Worm (Caenorhabditis elegans) whole organism, L2 larva: ENCODE data around the gene R04A9.7.

Experiments used
- C34F6.9 ChIP-seq: fragments of 150-350 bp; optimal IDR thresholded peaks from 2 replicates; lab custom pipeline; 2014; ENCODE audit warnings: missing biosample characterization, missing genetic modification characterization
- F13H6.1 ChIP-seq: sonication (generic microtip); optimal IDR thresholded peaks from 2 replicates; lab custom pipeline; 2016; ENCODE audit warnings: missing genetic modification characterization, missing compliant biosample characterization
- R02D3.7 ChIP-seq: fragments of 150-350 bp; optimal IDR thresholded peaks from 2 replicates; lab custom pipeline; 2014; ENCODE audit warnings: missing biosample characterization, missing genetic modification characterization
- alr-1 ChIP-seq: fragments of 150-350 bp; optimal IDR thresholded peaks from 2 replicates; lab custom pipeline; 2014; ENCODE audit warnings: missing biosample characterization, missing genetic modification characterization
- aly-2 ChIP-seq: fragments of 150-350 bp; optimal IDR thresholded peaks from 2 replicates; lab custom pipeline; 2014; ENCODE audit warnings: missing biosample characterization, missing genetic modification characterization
- ama-1 ChIP-seq: fragments of 150-350 bp; optimal IDR thresholded peaks from 2 replicates; lab custom pipeline; 2018; ENCODE audit warnings: inconsistent platforms
- blmp-1 ChIP-seq: sonication (generic microtip); optimal IDR thresholded peaks from 2 replicates; lab custom pipeline; 2017; ENCODE audit warnings: missing genetic modification characterization, mild to moderate bottlenecking, missing compliant biosample characterization, antibody characterized with exemption, moderate library complexity; ENCODE audit not compliant: insufficient read depth
- ceh-16 ChIP-seq: fragments of 150-350 bp; optimal IDR thresholded peaks from 2 replicates; lab custom pipeline; 2014; ENCODE audit warnings: missing biosample characterization, missing genetic modification characterization
- ceh-82 ChIP-seq: fragments of 150-350 bp; optimal IDR thresholded peaks from 2 replicates; lab custom pipeline; 2014; ENCODE audit warnings: missing biosample characterization, missing genetic modification characterization
- dmd-4 ChIP-seq: sonication (generic microtip); optimal IDR thresholded peaks from 2 replicates; lab custom pipeline; 2017; ENCODE audit warnings: missing biosample characterization, missing genetic modification characterization
- egl-27 ChIP-seq: sonication (generic microtip); optimal IDR thresholded peaks from 3 replicates; lab custom pipeline; 2017; ENCODE audit warnings: missing biosample characterization, missing genetic modification reagents, missing genetic modification characterization
- elt-1 ChIP-seq: fragments of 150-350 bp; optimal IDR thresholded peaks from 2 replicates; lab custom pipeline; 2014; ENCODE audit warnings: missing biosample characterization, missing genetic modification characterization
- elt-3 ChIP-seq: sonication (generic microtip); optimal IDR thresholded peaks from 2 replicates; lab custom pipeline; 2017; ENCODE audit warnings: missing biosample characterization, missing genetic modification characterization
- fos-1 ChIP-seq: fragments of 150-350 bp; optimal IDR thresholded peaks from 2 replicates; lab custom pipeline; 2014; ENCODE audit warnings: missing biosample characterization, missing genetic modification characterization
- gmeb-1 ChIP-seq: fragments of 150-350 bp; optimal IDR thresholded peaks from 2 replicates; lab custom pipeline; 2014; ENCODE audit warnings: missing biosample characterization, missing genetic modification characterization
- lin-13 ChIP-seq: fragments of 150-350 bp; optimal IDR thresholded peaks from 2 replicates; lab custom pipeline; 2014; ENCODE audit warnings: missing biosample characterization, missing genetic modification reagents, missing genetic modification characterization
- lin-39 ChIP-seq: fragments of 150-350 bp; optimal IDR thresholded peaks from 2 replicates; lab custom pipeline; 2014; ENCODE audit warnings: missing biosample characterization, missing genetic modification reagents, missing genetic modification characterization
- lsy-2 ChIP-seq, 2 experiments: fragments of 150-350 bp in 1 of 2; sonication (generic microtip) in 1 of 2; optimal IDR thresholded peaks; 2 replicates each; lab custom pipeline; 2014 to 2017; ENCODE audit warnings: missing biosample characterization in 2 of 2, missing genetic modification characterization in 2 of 2
- mbf-1 ChIP-seq: sonication (generic microtip); optimal IDR thresholded peaks from 2 replicates; lab custom pipeline; 2017; ENCODE audit warnings: missing biosample characterization, missing genetic modification characterization
- mdl-1 ChIP-seq, 2 experiments: fragments of 150-350 bp in 1 of 2; sonication (generic microtip) in 1 of 2; optimal IDR thresholded peaks; 2 replicates each; lab custom pipeline; 2017; ENCODE audit warnings: missing biosample characterization in 2 of 2, missing genetic modification characterization in 2 of 2
- nhr-10 ChIP-seq: sonication (generic microtip); optimal IDR thresholded peaks from 2 replicates; lab custom pipeline; 2017; ENCODE audit warnings: missing biosample characterization, missing genetic modification characterization
- nhr-11 ChIP-seq: fragments of 150-350 bp; optimal IDR thresholded peaks from 2 replicates; lab custom pipeline; 2014; ENCODE audit warnings: missing biosample characterization, missing genetic modification characterization
- nhr-12 ChIP-seq: fragments of 150-350 bp; optimal IDR thresholded peaks from 2 replicates; lab custom pipeline; 2014; ENCODE audit warnings: missing biosample characterization, missing genetic modification characterization
- nhr-129 ChIP-seq: fragments of 150-350 bp; optimal IDR thresholded peaks from 2 replicates; lab custom pipeline; 2014; ENCODE audit warnings: missing biosample characterization, missing genetic modification characterization
- nhr-21 ChIP-seq: fragments of 150-350 bp; optimal IDR thresholded peaks from 2 replicates; lab custom pipeline; 2014; ENCODE audit warnings: missing biosample characterization, missing genetic modification characterization
- nhr-23 ChIP-seq: fragments of 150-350 bp; optimal IDR thresholded peaks from 2 replicates; lab custom pipeline; 2014; ENCODE audit warnings: missing biosample characterization, missing genetic modification reagents, missing genetic modification characterization
- nhr-237 ChIP-seq: fragments of 150-350 bp; optimal IDR thresholded peaks from 2 replicates; lab custom pipeline; 2014; ENCODE audit warnings: missing biosample characterization, missing genetic modification characterization
- nhr-25 ChIP-seq: fragments of 150-350 bp; sonication (generic microtip); optimal IDR thresholded peaks from 3 replicates; lab custom pipeline; 2014; ENCODE audit warnings: missing biosample characterization, missing genetic modification characterization
- nhr-6 ChIP-seq: fragments of 150-350 bp; optimal IDR thresholded peaks from 2 replicates; lab custom pipeline; 2014; ENCODE audit warnings: missing biosample characterization, missing genetic modification characterization
- nhr-77 ChIP-seq: fragments of 150-350 bp; optimal IDR thresholded peaks from 2 replicates; lab custom pipeline; 2014; ENCODE audit warnings: missing biosample characterization, missing genetic modification characterization
- peb-1 ChIP-seq: fragments of 150-350 bp; optimal IDR thresholded peaks from 2 replicates; lab custom pipeline; 2014; ENCODE audit warnings: missing biosample characterization, missing genetic modification characterization
- sem-4 ChIP-seq: fragments of 150-350 bp; optimal IDR thresholded peaks from 2 replicates; lab custom pipeline; 2014; ENCODE audit warnings: missing biosample characterization, missing genetic modification reagents, missing genetic modification characterization
- sma-3 ChIP-seq: sonication (generic microtip); optimal IDR thresholded peaks from 2 replicates; lab custom pipeline; 2016; ENCODE audit warnings: missing genetic modification reagents, missing genetic modification characterization, missing compliant biosample characterization
- sma-9 ChIP-seq, 2 experiments: fragments of 150-350 bp in 1 of 2; sonication (generic microtip) in 1 of 2; optimal IDR thresholded peaks; 2 replicates each; lab custom pipeline; 2014 to 2016; ENCODE audit warnings: missing genetic modification characterization in 2 of 2, mild to moderate bottlenecking in 1 of 2, missing biosample characterization in 1 of 2, missing compliant biosample characterization in 1 of 2, missing genetic modification reagents in 1 of 2, moderate library complexity in 1 of 2
- snpc-4 ChIP-seq: fragments of 150-350 bp; optimal IDR thresholded peaks from 2 replicates; lab custom pipeline; 2014; ENCODE audit warnings: missing biosample characterization, missing genetic modification characterization
- unc-55 ChIP-seq: fragments of 150-350 bp; sonication (generic microtip); optimal IDR thresholded peaks from 3 replicates; lab custom pipeline; 2014; ENCODE audit warnings: missing biosample characterization, missing genetic modification reagents, missing genetic modification characterization
- unc-62 ChIP-seq: fragments of 150-350 bp; optimal IDR thresholded peaks from 2 replicates; lab custom pipeline; 2014; ENCODE audit warnings: missing biosample characterization, missing genetic modification reagents, missing genetic modification characterization
- zag-1 ChIP-seq: fragments of 150-350 bp; optimal IDR thresholded peaks from 2 replicates; lab custom pipeline; 2014; ENCODE audit warnings: missing biosample characterization, missing genetic modification characterization
- ztf-1 ChIP-seq: fragments of 200-800 bp; sonication (Bioruptor generic); conservative IDR thresholded peaks from 2 replicates; pipeline ENCODE4 v1.3.6; 2022; ENCODE audit warnings: missing genetic modification characterization, missing compliant biosample characterization
- ztf-11 ChIP-seq: sonication (generic microtip); optimal IDR thresholded peaks from 2 replicates; lab custom pipeline; 2017; ENCODE audit warnings: missing biosample characterization, missing genetic modification characterization
- ztf-4 ChIP-seq: fragments of 150-350 bp; optimal IDR thresholded peaks from 2 replicates; lab custom pipeline; 2014; ENCODE audit warnings: missing biosample characterization, missing genetic modification characterization

The R04A9.7 gene

DNA sequence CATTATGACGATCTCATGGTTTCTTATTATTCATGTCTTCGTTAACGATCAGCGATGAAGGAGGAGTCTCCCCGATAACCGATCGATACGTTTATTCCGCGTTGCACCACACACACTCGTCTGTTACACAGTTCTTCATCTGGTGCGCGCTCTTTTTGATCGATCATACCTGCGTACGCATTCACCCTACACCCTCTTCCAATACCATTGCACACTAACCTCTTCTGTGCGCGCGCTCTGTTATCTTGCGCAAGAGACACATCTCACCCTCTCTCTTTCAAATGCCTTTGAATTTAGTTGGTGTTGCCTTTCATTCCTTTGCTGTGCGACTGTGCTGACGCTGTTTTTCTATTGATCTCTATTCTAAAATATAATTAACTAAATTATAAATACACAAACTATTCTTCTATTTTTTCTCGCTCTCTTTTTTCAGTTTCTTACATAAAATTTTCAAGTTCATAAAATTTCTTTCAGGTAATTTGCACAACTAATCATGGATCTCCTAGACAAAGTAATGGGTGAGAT is 22.9 kb downstream of the R04A9.7 start, which contains the start of gene nrde-3:
Gene nrde-3 (plus strand): TSS at position 475 of the 525 bp plus-strand sequence.
- TF ChIP-seq ama-1: no peak
- no peak for TF ChIP-seq nhr-21
- TF ChIP-seq nhr-77: no peak
- no peak for TF ChIP-seq nhr-6 (tag; lab: Kevin White, UChicago)
- no peak for TF ChIP-seq nhr-12 (tag; lab: Kevin White, UChicago)
- TF ChIP-seq sma-3: no peak
- no peak for TF ChIP-seq peb-1
- no peak for TF ChIP-seq egl-27 (tag; lab: Kevin White, UChicago)
- TF ChIP-seq dmd-4 (tag; lab: Kevin White, UChicago): no peak
- no peak for TF ChIP-seq nhr-237 (tag; lab: Kevin White, UChicago)
- no peak for TF ChIP-seq elt-3
- no peak for TF ChIP-seq nhr-129
- TF ChIP-seq ztf-4 (tag; lab: Kevin White, UChicago): no peak
- TF ChIP-seq aly-2 (tag; lab: Kevin White, UChicago): no peak
- no peak for TF ChIP-seq mbf-1
- no peak for TF ChIP-seq nhr-11 (tag; lab: Kevin White, UChicago)
- TF ChIP-seq gmeb-1: no peak
- TF ChIP-seq, all 48 proteins: peak for 0

DNA sequence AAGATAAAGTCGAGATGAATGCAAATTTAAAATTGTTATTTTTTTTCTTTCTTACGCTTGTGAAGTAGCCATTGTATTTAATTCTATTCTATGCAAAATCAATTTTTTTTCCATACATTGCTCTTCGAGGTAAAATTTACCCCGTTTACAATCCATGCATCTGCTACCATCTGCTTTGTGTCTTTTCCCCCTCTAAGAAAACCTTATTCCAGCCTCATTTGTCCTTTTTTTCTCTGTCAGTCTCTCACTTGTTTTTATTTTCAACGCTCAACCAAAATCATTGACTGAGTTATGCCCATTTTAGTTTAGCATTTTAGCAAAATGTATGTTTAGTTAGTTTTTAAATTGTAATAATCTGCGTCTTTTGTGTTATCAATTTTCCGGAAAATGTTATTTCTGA is 24.8 kb downstream of the R04A9.7 start:
- TF ChIP-seq C34F6.9 (tag; lab: Kevin White, UChicago) (peak; percentile 48), elt-1 (tag; lab: Kevin White, UChicago) (no peak), unc-55 (peak; percentile 59)

DNA sequence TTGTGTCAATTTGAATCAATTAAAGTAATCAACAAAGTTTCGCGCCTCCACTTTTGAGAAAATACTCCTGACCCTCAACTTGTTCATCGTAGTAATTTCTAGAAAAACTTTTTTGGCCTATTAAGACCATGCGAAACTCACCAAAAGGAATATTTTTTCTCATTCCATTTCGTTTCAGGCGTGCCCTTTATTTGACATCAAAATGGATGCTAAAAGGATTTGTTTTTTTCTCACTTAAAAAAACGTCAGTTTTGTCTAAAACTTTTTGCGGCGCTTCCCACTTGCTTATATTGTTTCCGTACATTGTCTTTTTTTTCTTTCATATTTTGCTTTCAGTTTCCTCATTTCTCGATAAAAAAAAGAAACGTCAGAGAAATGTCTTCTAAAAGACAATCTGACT is 34.2 kb downstream of the R04A9.7 start, which contains the start of gene C04E7.5:
Gene C04E7.5 (plus strand): TSS at position 301 of the 400 bp plus-strand sequence.
- TF ChIP-seq nhr-12 (tag; lab: Kevin White, UChicago): no peak
- no peak for TF ChIP-seq R02D3.7 (tag; lab: Kevin White, UChicago)
- TF ChIP-seq lin-13 (GFP tag; lab: Kevin White, UChicago): no peak
- no peak for TF ChIP-seq elt-3
- TF ChIP-seq mbf-1: no peak
- TF ChIP-seq mdl-1 (tag; optimal IDR thresholded peaks at IDR 0.05; lab: Kevin White, UChicago): no peak
- no peak for TF ChIP-seq sma-9 (GFP tag; optimal IDR thresholded peaks at IDR 0.05; lab: Kevin White, UChicago)
- no peak for TF ChIP-seq sma-9 (tag; optimal IDR thresholded peaks at IDR 0.05; lab: Kevin White, UChicago)
- no peak for TF ChIP-seq snpc-4 (tag; lab: Kevin White, UChicago)
- TF ChIP-seq nhr-25 (tag; lab: Kevin White, UChicago): no peak
- no peak for TF ChIP-seq C34F6.9 (tag; lab: Kevin White, UChicago)
- TF ChIP-seq ama-1: no peak
- no peak for TF ChIP-seq nhr-6 (tag; lab: Kevin White, UChicago)
- TF ChIP-seq blmp-1 (tag; lab: Kevin White, UChicago): no peak
- no peak for TF ChIP-seq ceh-82 (tag; lab: Kevin White, UChicago)

DNA sequence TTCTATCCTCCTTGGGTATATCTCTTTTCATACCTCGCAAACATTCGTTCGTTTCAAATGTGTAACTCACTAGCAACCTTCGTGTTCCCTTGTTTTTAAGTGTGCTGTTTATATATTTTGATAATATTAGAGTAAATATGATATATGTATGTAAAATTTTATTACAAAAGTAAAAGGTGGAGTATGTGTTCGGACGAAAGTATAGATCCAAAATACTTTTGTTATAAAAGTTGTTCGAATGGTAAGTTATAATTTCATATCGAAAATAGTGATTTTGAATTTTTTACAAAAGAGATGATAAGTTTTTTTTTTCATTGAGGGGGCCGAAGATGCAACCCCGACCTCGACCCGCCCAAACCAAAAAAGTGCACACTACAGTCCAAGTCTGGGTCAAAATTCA is 36.9 kb downstream of the R04A9.7 start, which contains the start of gene C04E7.1:
Gene C04E7.1 (plus strand): TSS at position 301 of the 400 bp plus-strand sequence.
- TF ChIP-seq C34F6.9 (tag; lab: Kevin White, UChicago) (no peak), nhr-23 (no peak), F13H6.1 (tag; lab: Kevin White, UChicago) (no peak), mdl-1 (tag; optimal IDR thresholded peaks at IDR 0.05; lab: Kevin White, UChicago) (no peak), peb-1 (no peak), R02D3.7 (tag; lab: Kevin White, UChicago) (no peak)

DNA sequence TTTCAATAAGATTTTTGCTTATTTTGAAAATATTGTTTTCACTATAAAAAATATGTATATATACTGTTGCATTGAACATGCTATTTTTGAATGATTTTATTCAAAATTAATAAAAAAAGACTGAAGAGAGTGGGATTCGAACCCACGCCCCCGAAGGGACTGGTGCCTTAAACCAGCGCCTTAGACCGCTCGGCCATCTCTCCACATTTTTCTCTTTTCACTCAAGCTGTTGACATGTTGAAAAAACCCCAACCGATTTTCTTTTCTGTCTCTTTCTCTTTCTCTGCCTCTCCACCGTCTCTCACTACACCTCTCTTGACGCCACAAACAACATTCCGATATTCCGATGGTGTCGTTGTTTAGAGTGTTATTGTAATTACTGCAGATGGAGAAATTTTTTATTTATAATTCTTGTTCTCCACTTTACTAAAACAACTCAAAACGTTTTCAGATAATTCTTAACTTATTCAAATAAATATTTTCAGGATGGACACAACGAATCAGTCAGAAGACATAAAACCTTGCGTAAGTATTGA is 41.5 kb downstream of the R04A9.7 start, which contains the start of gene sor-3:
Gene sor-3 (plus strand): TSS at position 486 of the 536 bp plus-strand sequence.
- TF ChIP-seq nhr-6 (tag; lab: Kevin White, UChicago): peak; percentile 41
- peak; percentile 36 for TF ChIP-seq nhr-12 (tag; lab: Kevin White, UChicago)
- TF ChIP-seq zag-1 (tag; lab: Kevin White, UChicago): peak; percentile 62
- TF ChIP-seq ztf-1: no peak
- no peak for TF ChIP-seq nhr-77
- no peak for TF ChIP-seq lin-39 (tag; lab: Kevin White, UChicago)
- no peak for TF ChIP-seq snpc-4 (tag; lab: Kevin White, UChicago)
- peak; percentile 48 for TF ChIP-seq alr-1 (tag; lab: Kevin White, UChicago)
- no peak for TF ChIP-seq nhr-10 (tag; lab: Kevin White, UChicago)
- TF ChIP-seq R02D3.7 (tag; lab: Kevin White, UChicago): no peak
- TF ChIP-seq peb-1: no peak
- TF ChIP-seq egl-27 (tag; lab: Kevin White, UChicago): peak; percentile 83
- peak; percentile 81 for TF ChIP-seq nhr-21
- peak; percentile 66 for TF ChIP-seq sem-4
- peak; percentile 83 for TF ChIP-seq sma-3
- peak; percentile 91 for TF ChIP-seq nhr-129
- peak; percentile 86 for TF ChIP-seq lin-13 (GFP tag; lab: Kevin White, UChicago)
- TF ChIP-seq lsy-2 (tag; optimal IDR thresholded peaks at IDR 0.05; lab: Kevin White, UChicago): peak; percentile 65 to 87
- TF ChIP-seq unc-62 (GFP tag; lab: Kevin White, UChicago): no peak
- TF ChIP-seq sma-9 (GFP tag; optimal IDR thresholded peaks at IDR 0.05; lab: Kevin White, UChicago): peak; percentile 64
- no peak for TF ChIP-seq sma-9 (tag; optimal IDR thresholded peaks at IDR 0.05; lab: Kevin White, UChicago)
- peak; percentile 67 for TF ChIP-seq nhr-25 (tag; lab: Kevin White, UChicago)
- no peak for TF ChIP-seq nhr-237 (tag; lab: Kevin White, UChicago)
- no peak for TF ChIP-seq ceh-82 (tag; lab: Kevin White, UChicago)
- no peak for TF ChIP-seq nhr-23
- peak; percentile 85 for TF ChIP-seq fos-1
- TF ChIP-seq blmp-1 (tag; lab: Kevin White, UChicago): peak; percentile 10
- no peak for TF ChIP-seq ztf-11 (tag; lab: Kevin White, UChicago)
- TF ChIP-seq ceh-16 (tag; lab: Kevin White, UChicago): no peak
